Fruit fly (Drosophila melanogaster): ENCODE measurements around the gene CG14275.

The CG14275 gene

dm6 chr2L:8281872-8282271, 45.4 kb upstream of the CG14275 start (continued):
- TF ChIP-seq gem (tag; optimal IDR thresholded peaks at IDR 0.05) (no peak), nerfin-1 (tag; optimal IDR thresholded peaks at IDR 0.05) (no peak), Sox100B (GFP tag; optimal IDR thresholded peaks at IDR 0.05) (no peak), CG11560 (tag; IDR thresholded peaks at IDR 0.05) (no peak), CG8388 (GFP tag; optimal IDR thresholded peaks at IDR 0.05) (no peak), Hr51 (GFP tag; optimal IDR thresholded peaks at IDR 0.05) (no peak), rib (GFP tag; IDR thresholded peaks at IDR 0.05) (no peak), CG11398 (GFP tag; optimal IDR thresholded peaks at IDR 0.05) (no peak), CG6272 (GFP tag; IDR thresholded peaks at IDR 0.05) (no peak), fd96Cb (tag; optimal IDR thresholded peaks at IDR 0.05) (no peak), ac (GFP tag; optimal IDR thresholded peaks at IDR 0.05) (peak; percentile 67)

DNA sequence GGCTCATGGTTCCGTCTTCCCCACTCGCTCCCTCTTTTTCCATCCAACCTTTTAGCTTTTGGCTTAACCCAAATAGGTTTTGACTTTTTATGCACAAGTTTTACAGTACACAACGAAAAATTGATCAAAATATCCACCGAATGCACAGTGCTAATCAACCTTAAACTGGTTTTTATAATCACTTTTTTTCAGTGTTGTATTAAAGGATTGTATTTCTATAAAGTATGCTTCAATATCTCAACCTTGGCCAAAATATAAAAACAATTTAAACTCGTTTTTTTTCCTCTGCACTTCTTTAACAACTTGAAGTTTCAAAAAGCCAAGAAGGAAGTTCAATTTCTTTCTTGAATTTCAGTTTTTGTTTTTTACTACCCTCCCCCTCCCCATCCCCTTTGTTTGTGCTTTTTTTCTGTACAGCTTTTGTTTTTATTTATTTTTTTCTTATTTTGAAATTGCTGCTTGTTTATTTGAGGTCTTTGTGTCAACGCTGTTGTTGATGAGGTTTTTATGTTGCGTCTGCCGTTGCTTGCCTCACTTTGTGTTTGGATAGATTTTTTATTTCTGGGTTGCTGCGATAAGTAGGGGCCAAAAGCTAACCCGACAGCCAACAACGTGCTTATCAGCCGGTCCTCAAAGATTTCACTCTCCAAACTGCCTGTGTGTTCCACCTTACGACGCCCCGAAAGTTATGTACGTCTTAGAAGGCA, 42.2 kb upstream of the CG14275 start:
- TF ChIP-seq dmrt99B (tag; optimal IDR thresholded peaks at IDR 0.05) (peak; percentile 43), CG1647 (GFP tag; optimal IDR thresholded peaks at IDR 0.05) (no peak), Rfx (GFP tag; IDR thresholded peaks at IDR 0.05) (no peak), CG4730 (GFP tag; IDR thresholded peaks at IDR 0.05) (no peak), BtbVII (GFP tag; optimal IDR thresholded peaks at IDR 0.05) (no peak), CG8290 (GFP tag; optimal IDR thresholded peaks at IDR 0.05) (no peak), CG8290 (tag; optimal IDR thresholded peaks at IDR 0.05) (no peak), Elba2 (GFP tag; optimal IDR thresholded peaks at IDR 0.05) (no peak), z (GFP tag; IDR thresholded peaks at IDR 0.05) (no peak), CG4617 (GFP tag; optimal IDR thresholded peaks at IDR 0.05; ENCODE audit: borderline replicate concordance) (no peak), ftz-f1 (GFP tag; optimal IDR thresholded peaks at IDR 0.05) (no peak), Spps (tag; optimal IDR thresholded peaks at IDR 0.05) (no peak), CG6683 (GFP tag; optimal IDR thresholded peaks at IDR 0.05) (no peak), CG30403 (GFP tag; optimal IDR thresholded peaks at IDR 0.05) (peak; percentile 12), CG10321 (GFP tag; IDR thresholded peaks at IDR 0.05) (no peak), zf30C (GFP tag; optimal IDR thresholded peaks at IDR 0.05) (no peak), CG3726 (GFP tag; IDR thresholded peaks at IDR 0.05) (no peak), CG11504 (tag; optimal IDR thresholded peaks at IDR 0.05) (peak; percentile 60), CG10462 (GFP tag; optimal IDR thresholded peaks at IDR 0.05) (no peak), dpn (GFP tag; optimal IDR thresholded peaks at IDR 0.05) (peak in 1 of 2 experiments; percentile 3), Sox100B (GFP tag; optimal IDR thresholded peaks at IDR 0.05) (no peak), CG9609 (GFP tag; optimal IDR thresholded peaks at IDR 0.05) (no peak), CTCF (GFP tag; optimal IDR thresholded peaks at IDR 0.05) (no peak), al (GFP tag; IDR thresholded peaks at IDR 0.05) (no peak), CG32532 (GFP tag; IDR thresholded peaks at IDR 0.05) (no peak), Gsc (GFP tag; IDR thresholded peaks at IDR 0.05) (no peak), CG1792 (GFP tag; optimal IDR thresholded peaks at IDR 0.05) (no peak), CG8944 (GFP tag; optimal IDR thresholded peaks at IDR 0.05) (no peak), Sox102F (GFP tag; optimal IDR thresholded peaks at IDR 0.05) (peak; percentile 74), wor (GFP tag; IDR thresholded peaks at IDR 0.05) (no peak), Hr51 (GFP tag; optimal IDR thresholded peaks at IDR 0.05) (peak in 1 of 2 experiments; percentile 13), CG5953 (GFP tag; IDR thresholded peaks at IDR 0.05) (no peak), twi (tag; optimal IDR thresholded peaks at IDR 0.05) (no peak), HHEX (GFP tag; optimal IDR thresholded peaks at IDR 0.05) (no peak), CHES-1-like (GFP tag; optimal IDR thresholded peaks at IDR 0.05) (no peak), Sry-β (GFP tag; optimal IDR thresholded peaks at IDR 0.05) (no peak), Myb (GFP tag; optimal IDR thresholded peaks at IDR 0.05) (no peak), esg (GFP tag; conservative IDR thresholded peaks at IDR 0.05) (no peak), CG7372 (GFP tag; IDR thresholded peaks at IDR 0.05) (no peak), Meics (GFP tag; optimal IDR thresholded peaks at IDR 0.05) (no peak), oc (tag; optimal IDR thresholded peaks at IDR 0.05) (no peak), wdn (GFP tag; IDR thresholded peaks at IDR 0.05) (no peak)

Data from whole organism, embryonic.